Worm (Caenorhabditis elegans) whole organism, mixed stage, embryonic: ENCODE results near the gene pei-1.

ENCODE experiments used
- bed-3 ChIP-seq: fragments of 200-800 bp; sonication (Bioruptor generic); optimal IDR thresholded peaks from 3 replicates; lab custom pipeline; 2018; ENCODE audit warnings: mild to moderate bottlenecking, missing genetic modification characterization, moderate library complexity, missing compliant biosample characterization
- ces-1 ChIP-seq: fragments of 150-350 bp; optimal IDR thresholded peaks from 2 replicates; lab custom pipeline; 2014; ENCODE audit warnings: missing biosample characterization, missing genetic modification reagents, missing genetic modification characterization
- elt-1 ChIP-seq: sonication (generic microtip); optimal IDR thresholded peaks from 2 replicates; lab custom pipeline; 2017; ENCODE audit warnings: missing genetic modification characterization, mild to moderate bottlenecking, missing compliant biosample characterization, antibody characterized with exemption, moderate library complexity, borderline replicate concordance; ENCODE audit not compliant: insufficient read depth
- lin-32 ChIP-seq: fragments of 200-800 bp; sonication (Bioruptor generic); optimal IDR thresholded peaks from 2 replicates; lab custom pipeline; 2018; ENCODE audit warnings: mild to moderate bottlenecking, missing genetic modification characterization, missing compliant biosample characterization
- lsy-2 ChIP-seq: fragments of 150-350 bp; optimal IDR thresholded peaks from 2 replicates; lab custom pipeline; 2014; ENCODE audit warnings: missing biosample characterization, missing genetic modification characterization
- mls-2 ChIP-seq: sonication (generic microtip); optimal IDR thresholded peaks from 2 replicates; lab custom pipeline; 2016; ENCODE audit warnings: mild to moderate bottlenecking, missing genetic modification characterization, moderate library complexity, missing compliant biosample characterization
- nhr-12 ChIP-seq: fragments of 150-350 bp; optimal IDR thresholded peaks from 2 replicates; lab custom pipeline; 2014; ENCODE audit warnings: missing biosample characterization, missing genetic modification characterization
- nhr-237 ChIP-seq: fragments of 150-350 bp; optimal IDR thresholded peaks from 2 replicates; lab custom pipeline; 2014; ENCODE audit warnings: missing biosample characterization, missing genetic modification characterization
- nhr-28 ChIP-seq: fragments of 150-350 bp; optimal IDR thresholded peaks from 2 replicates; lab custom pipeline; 2014; ENCODE audit warnings: missing biosample characterization, missing genetic modification characterization
- nhr-76 ChIP-seq: sonication (generic microtip); optimal IDR thresholded peaks from 2 replicates; lab custom pipeline; 2017; ENCODE audit warnings: missing biosample characterization, missing genetic modification characterization
- pha-4 ChIP-seq: fragments of 150-350 bp; optimal IDR thresholded peaks from 2 replicates; lab custom pipeline; 2018; ENCODE audit warnings: missing biosample characterization, missing genetic modification reagents, missing genetic modification characterization
- sem-2 ChIP-seq: fragments of 200-800 bp; sonication (Bioruptor generic); optimal IDR thresholded peaks from 2 replicates; lab custom pipeline; 2018; ENCODE audit warnings: mild to moderate bottlenecking, missing genetic modification characterization, missing compliant biosample characterization
- sptf-1 ChIP-seq: sonication (generic microtip); optimal IDR thresholded peaks from 2 replicates; lab custom pipeline; 2017; ENCODE audit warnings: mild to moderate bottlenecking, missing genetic modification characterization, moderate library complexity, missing compliant biosample characterization
- unc-62 ChIP-seq: fragments of 150-350 bp; optimal IDR thresholded peaks from 2 replicates; lab custom pipeline; 2014; ENCODE audit warnings: missing biosample characterization, missing genetic modification reagents, missing genetic modification characterization

DNA sequence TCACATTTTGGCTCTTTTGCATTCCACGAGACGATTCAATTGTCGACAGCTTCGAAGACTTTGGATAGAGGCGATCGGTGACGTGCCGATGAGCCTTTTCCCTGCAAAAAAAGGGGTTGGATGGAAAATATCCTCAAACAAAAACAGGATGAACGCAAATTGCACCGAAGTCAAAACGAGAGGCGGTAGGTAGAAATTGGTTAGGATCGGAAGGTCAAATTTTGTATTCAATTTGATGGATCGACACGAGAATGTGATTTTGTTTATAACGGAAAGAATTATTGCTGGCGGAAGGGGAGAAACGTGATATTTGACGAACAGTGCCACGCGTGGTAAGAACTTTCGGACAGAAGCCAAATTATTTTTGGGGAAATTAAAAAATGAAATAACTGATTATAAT, 42.5 kb upstream of the pei-1 start, which contains the start of gene mca-1:
- no peak for TF ChIP-seq sptf-1 (tag; lab: Kevin White, UChicago)
- no peak for TF ChIP-seq nhr-237
- no peak for TF ChIP-seq unc-62 (GFP tag; lab: Kevin White, UChicago)
- no peak for TF ChIP-seq pha-4
- TF ChIP-seq sem-2 (GFP tag; lab: Kevin White, UChicago): no peak
- no peak for TF ChIP-seq mls-2
- no peak for TF ChIP-seq nhr-28 (tag; lab: Kevin White, UChicago)
- no peak for TF ChIP-seq bed-3 (GFP tag; lab: Kevin White, UChicago)
- TF ChIP-seq nhr-76: no peak
- TF ChIP-seq lin-32 (GFP tag; lab: Kevin White, UChicago): no peak
- TF ChIP-seq nhr-12: no peak
- TF ChIP-seq elt-1 (tag; lab: Kevin White, UChicago): no peak
- no peak for TF ChIP-seq lsy-2 (tag; lab: Kevin White, UChicago)
- TF ChIP-seq ces-1 (GFP tag; lab: Kevin White, UChicago): no peak
